Fruit fly (Drosophila melanogaster): ENCODE data around the gene CG8159.

CG8159 gene

dm6 chr3R:8746354-8746753 is 19.7 kb downstream of the CG8159 start:
- TF ChIP-seq CG32264 (GFP tag; optimal IDR thresholded peaks at IDR 0.05) (no peak), brk (GFP tag; optimal IDR thresholded peaks at IDR 0.05) (peak; percentile 46), Abd-B (GFP tag; optimal IDR thresholded peaks at IDR 0.05) (no peak), Vsx2 (GFP tag; optimal IDR thresholded peaks at IDR 0.05; ENCODE audit: partially characterized antibody) (no peak), Jra (GFP tag; optimal IDR thresholded peaks at IDR 0.05) (peak; percentile 22), Hnf4 (GFP tag; optimal IDR thresholded peaks at IDR 0.05) (peak; percentile 74), foxo (GFP tag; optimal IDR thresholded peaks at IDR 0.05) (peak in 1 of 2 experiments; percentile 82), br (GFP tag; optimal IDR thresholded peaks at IDR 0.05) (peak; percentile 62), Dfd (GFP tag; optimal IDR thresholded peaks at IDR 0.05) (no peak), tai (GFP tag; optimal IDR thresholded peaks at IDR 0.05) (no peak), sv (GFP tag; optimal IDR thresholded peaks at IDR 0.05) (no peak), dsf (GFP tag; optimal IDR thresholded peaks at IDR 0.05; ENCODE audit: borderline replicate concordance) (no peak), jim (GFP tag; optimal IDR thresholded peaks at IDR 0.05) (no peak), CG9705 (GFP tag; optimal IDR thresholded peaks at IDR 0.05) (no peak), ey (GFP tag; optimal IDR thresholded peaks at IDR 0.05) (peak; percentile 62), N (GFP tag; optimal IDR thresholded peaks at IDR 0.05) (no peak), dmrt93B (GFP tag; optimal IDR thresholded peaks at IDR 0.05) (peak; percentile 41), Mio (GFP tag; optimal IDR thresholded peaks at IDR 0.05) (no peak), Sp1 (GFP tag; optimal IDR thresholded peaks at IDR 0.05) (peak; percentile 71), psq (GFP tag; optimal IDR thresholded peaks at IDR 0.05) (peak; percentile 72), rgr (GFP tag; optimal IDR thresholded peaks at IDR 0.05) (peak; percentile 80), Hr83 (GFP tag; optimal IDR thresholded peaks at IDR 0.05; ENCODE audit: poor library complexity, severe bottlenecking) (no peak), Rel (GFP tag; optimal IDR thresholded peaks at IDR 0.05) (no peak), Rel (tag; optimal IDR thresholded peaks at IDR 0.05) (no peak), h (GFP tag; optimal IDR thresholded peaks at IDR 0.05) (peak; percentile 72), GATAd (GFP tag; optimal IDR thresholded peaks at IDR 0.05) (no peak), OdsH (GFP tag; optimal IDR thresholded peaks at IDR 0.05) (peak; percentile 83), lola (GFP tag; optimal IDR thresholded peaks at IDR 0.05) (no peak), Myc (optimal IDR thresholded peaks at IDR 0.05) (no peak), pan (optimal IDR thresholded peaks at IDR 0.05) (no peak), sage (GFP tag; optimal IDR thresholded peaks at IDR 0.05) (peak; percentile 63), dl (GFP tag; optimal IDR thresholded peaks at IDR 0.05; ENCODE audit: insufficient read depth in 1 of 2, partially characterized antibody in 2 of 2) (no peak), CrebA (GFP tag; optimal IDR thresholded peaks at IDR 0.05; ENCODE audit: borderline replicate concordance) (no peak), usp (GFP tag; optimal IDR thresholded peaks at IDR 0.05) (no peak), Dif (GFP tag; optimal IDR thresholded peaks at IDR 0.05; ENCODE audit: partially characterized antibody) (no peak), HLH106 (tag; optimal IDR thresholded peaks at IDR 0.05) (peak; percentile 76), Hr78 (GFP tag; optimal IDR thresholded peaks at IDR 0.05) (no peak), fru (GFP tag; optimal IDR thresholded peaks at IDR 0.05) (peak; percentile 78), woc (GFP tag; optimal IDR thresholded peaks at IDR 0.05) (peak; percentile 56)

- TF ChIP-seq h (GFP tag; optimal IDR thresholded peaks at IDR 0.05) = peak; percentile 13
- peak in 1 of 2 experiments; percentile 10 for TF ChIP-seq foxo (GFP tag; optimal IDR thresholded peaks at IDR 0.05)
- peak; percentile 69 for TF ChIP-seq Hr83 (GFP tag; optimal IDR thresholded peaks at IDR 0.05; ENCODE audit: poor library complexity, severe bottlenecking)
- TF ChIP-seq OdsH (GFP tag; optimal IDR thresholded peaks at IDR 0.05) = peak; percentile 4
- TF ChIP-seq GATAd (GFP tag; optimal IDR thresholded peaks at IDR 0.05) = no peak
- TF ChIP-seq Dif (GFP tag; optimal IDR thresholded peaks at IDR 0.05; ENCODE audit: partially characterized antibody) = peak; percentile 26
- TF ChIP-seq HLH106 (tag; optimal IDR thresholded peaks at IDR 0.05) = peak; percentile 48
- no peak for TF ChIP-seq dmrt93B (GFP tag; optimal IDR thresholded peaks at IDR 0.05)
- TF ChIP-seq jim (GFP tag; optimal IDR thresholded peaks at IDR 0.05) = no peak
- no peak for TF ChIP-seq brk (GFP tag; optimal IDR thresholded peaks at IDR 0.05)
- TF ChIP-seq sage (GFP tag; optimal IDR thresholded peaks at IDR 0.05) = no peak
- TF ChIP-seq usp (GFP tag; optimal IDR thresholded peaks at IDR 0.05) = no peak
- peak; percentile 18 for TF ChIP-seq Sp1 (GFP tag; optimal IDR thresholded peaks at IDR 0.05)
- no peak for TF ChIP-seq woc (GFP tag; optimal IDR thresholded peaks at IDR 0.05)
- TF ChIP-seq fru (GFP tag; optimal IDR thresholded peaks at IDR 0.05) = no peak
- TF ChIP-seq Rel (GFP tag; optimal IDR thresholded peaks at IDR 0.05) = no peak
- peak; percentile 46 for TF ChIP-seq Rel (tag; optimal IDR thresholded peaks at IDR 0.05)
- no peak for TF ChIP-seq Dfd (GFP tag; optimal IDR thresholded peaks at IDR 0.05)
- TF ChIP-seq pan (optimal IDR thresholded peaks at IDR 0.05) = no peak
- TF ChIP-seq Abd-B (GFP tag; optimal IDR thresholded peaks at IDR 0.05) = no peak
- TF ChIP-seq Hnf4 (GFP tag; optimal IDR thresholded peaks at IDR 0.05) = peak; percentile 3
- TF ChIP-seq dl (GFP tag; optimal IDR thresholded peaks at IDR 0.05; ENCODE audit: insufficient read depth in 1 of 2, partially characterized antibody in 2 of 2) = no peak
- no peak for TF ChIP-seq N (GFP tag; optimal IDR thresholded peaks at IDR 0.05)
- peak; percentile 26 for TF ChIP-seq Vsx2 (GFP tag; optimal IDR thresholded peaks at IDR 0.05; ENCODE audit: partially characterized antibody)
- no peak for TF ChIP-seq Hr78 (GFP tag; optimal IDR thresholded peaks at IDR 0.05)
- TF ChIP-seq Myc (optimal IDR thresholded peaks at IDR 0.05) = no peak
- TF ChIP-seq br (GFP tag; optimal IDR thresholded peaks at IDR 0.05) = peak; percentile 10
Measured at dm6 chr3R:8747134-8747870, 20.6 kb downstream of the CG8159 start, which contains the start of the genes CG9801 and Nasp. CG9801 (minus strand) TSS chr3R:8747675. Nasp (plus strand) TSS chr3R:8747798.
